Worm (Caenorhabditis elegans) whole organism, L2 larva: ENCODE data around the gene nhr-137.

ENCODE experiments used
- C34F6.9 ChIP-seq: fragments of 150-350 bp; optimal IDR thresholded peaks from 2 replicates; lab custom pipeline; 2014; ENCODE audit warnings: missing biosample characterization, missing genetic modification characterization
- F13H6.1 ChIP-seq: sonication (generic microtip); optimal IDR thresholded peaks from 2 replicates; lab custom pipeline; 2016; ENCODE audit warnings: missing genetic modification characterization, missing compliant biosample characterization
- R02D3.7 ChIP-seq: fragments of 150-350 bp; optimal IDR thresholded peaks from 2 replicates; lab custom pipeline; 2014; ENCODE audit warnings: missing biosample characterization, missing genetic modification characterization
- Y55F3AM.14 ChIP-seq: fragments of 200-800 bp; sonication (Bioruptor generic); optimal IDR thresholded peaks from 2 replicates; lab custom pipeline; 2018; ENCODE audit warnings: mild to moderate bottlenecking, missing genetic modification characterization, missing compliant biosample characterization
- ZK546.5 ChIP-seq: sonication (generic microtip); optimal IDR thresholded peaks from 2 replicates; lab custom pipeline; 2017; ENCODE audit warnings: missing biosample characterization, missing genetic modification characterization
- alr-1 ChIP-seq: fragments of 150-350 bp; optimal IDR thresholded peaks from 2 replicates; lab custom pipeline; 2014; ENCODE audit warnings: missing biosample characterization, missing genetic modification characterization
- aly-2 ChIP-seq: fragments of 150-350 bp; optimal IDR thresholded peaks from 2 replicates; lab custom pipeline; 2014; ENCODE audit warnings: missing biosample characterization, missing genetic modification characterization
- ama-1 ChIP-seq: fragments of 150-350 bp; optimal IDR thresholded peaks from 2 replicates; lab custom pipeline; 2018; ENCODE audit warnings: inconsistent platforms
- blmp-1 ChIP-seq: sonication (generic microtip); optimal IDR thresholded peaks from 2 replicates; lab custom pipeline; 2017; ENCODE audit warnings: missing genetic modification characterization, mild to moderate bottlenecking, missing compliant biosample characterization, antibody characterized with exemption, moderate library complexity; ENCODE audit not compliant: insufficient read depth
- ceh-16 ChIP-seq: fragments of 150-350 bp; optimal IDR thresholded peaks from 2 replicates; lab custom pipeline; 2014; ENCODE audit warnings: missing biosample characterization, missing genetic modification characterization
- ceh-82 ChIP-seq: fragments of 150-350 bp; optimal IDR thresholded peaks from 2 replicates; lab custom pipeline; 2014; ENCODE audit warnings: missing biosample characterization, missing genetic modification characterization
- crh-2 ChIP-seq: sonication (generic microtip); optimal IDR thresholded peaks from 2 replicates; lab custom pipeline; 2017; ENCODE audit warnings: missing biosample characterization, missing genetic modification characterization
- dmd-4 ChIP-seq: sonication (generic microtip); optimal IDR thresholded peaks from 2 replicates; lab custom pipeline; 2017; ENCODE audit warnings: missing biosample characterization, missing genetic modification characterization
- egl-27 ChIP-seq: sonication (generic microtip); optimal IDR thresholded peaks from 3 replicates; lab custom pipeline; 2017; ENCODE audit warnings: missing biosample characterization, missing genetic modification reagents, missing genetic modification characterization
- elt-1 ChIP-seq: fragments of 150-350 bp; optimal IDR thresholded peaks from 2 replicates; lab custom pipeline; 2014; ENCODE audit warnings: missing biosample characterization, missing genetic modification characterization
- fos-1 ChIP-seq: fragments of 150-350 bp; optimal IDR thresholded peaks from 2 replicates; lab custom pipeline; 2014; ENCODE audit warnings: missing biosample characterization, missing genetic modification characterization
- gmeb-1 ChIP-seq: fragments of 150-350 bp; optimal IDR thresholded peaks from 2 replicates; lab custom pipeline; 2014; ENCODE audit warnings: missing biosample characterization, missing genetic modification characterization
- lin-11 ChIP-seq: fragments of 150-350 bp; sonication (generic microtip); optimal IDR thresholded peaks from 2 replicates; lab custom pipeline; 2014; ENCODE audit warnings: missing biosample characterization, missing genetic modification characterization, inconsistent platforms, mixed read lengths
- lin-13 ChIP-seq: fragments of 150-350 bp; optimal IDR thresholded peaks from 2 replicates; lab custom pipeline; 2014; ENCODE audit warnings: missing biosample characterization, missing genetic modification reagents, missing genetic modification characterization
- lin-39 ChIP-seq: fragments of 150-350 bp; optimal IDR thresholded peaks from 2 replicates; lab custom pipeline; 2014; ENCODE audit warnings: missing biosample characterization, missing genetic modification reagents, missing genetic modification characterization
- lsy-2 ChIP-seq, 2 experiments: fragments of 150-350 bp in 1 of 2; sonication (generic microtip) in 1 of 2; optimal IDR thresholded peaks; 2 replicates each; lab custom pipeline; 2014 to 2017; ENCODE audit warnings: missing biosample characterization in 2 of 2, missing genetic modification characterization in 2 of 2
- mab-5 ChIP-seq: fragments of 150-350 bp; optimal IDR thresholded peaks from 2 replicates; lab custom pipeline; 2014; ENCODE audit warnings: missing biosample characterization, missing genetic modification characterization
- mbf-1 ChIP-seq: sonication (generic microtip); optimal IDR thresholded peaks from 2 replicates; lab custom pipeline; 2017; ENCODE audit warnings: missing biosample characterization, missing genetic modification characterization
- mdl-1 ChIP-seq, 2 experiments: fragments of 150-350 bp in 1 of 2; sonication (generic microtip) in 1 of 2; optimal IDR thresholded peaks; 2 replicates each; lab custom pipeline; 2017; ENCODE audit warnings: missing biosample characterization in 2 of 2, missing genetic modification characterization in 2 of 2
- nhr-10 ChIP-seq: sonication (generic microtip); optimal IDR thresholded peaks from 2 replicates; lab custom pipeline; 2017; ENCODE audit warnings: missing biosample characterization, missing genetic modification characterization
- nhr-11 ChIP-seq: fragments of 150-350 bp; optimal IDR thresholded peaks from 2 replicates; lab custom pipeline; 2014; ENCODE audit warnings: missing biosample characterization, missing genetic modification characterization
- nhr-12 ChIP-seq: fragments of 150-350 bp; optimal IDR thresholded peaks from 2 replicates; lab custom pipeline; 2014; ENCODE audit warnings: missing biosample characterization, missing genetic modification characterization
- nhr-129 ChIP-seq: fragments of 150-350 bp; optimal IDR thresholded peaks from 2 replicates; lab custom pipeline; 2014; ENCODE audit warnings: missing biosample characterization, missing genetic modification characterization
- nhr-21 ChIP-seq: fragments of 150-350 bp; optimal IDR thresholded peaks from 2 replicates; lab custom pipeline; 2014; ENCODE audit warnings: missing biosample characterization, missing genetic modification characterization
- nhr-23 ChIP-seq: fragments of 150-350 bp; optimal IDR thresholded peaks from 2 replicates; lab custom pipeline; 2014; ENCODE audit warnings: missing biosample characterization, missing genetic modification reagents, missing genetic modification characterization
- nhr-237 ChIP-seq: fragments of 150-350 bp; optimal IDR thresholded peaks from 2 replicates; lab custom pipeline; 2014; ENCODE audit warnings: missing biosample characterization, missing genetic modification characterization
- nhr-25 ChIP-seq: fragments of 150-350 bp; sonication (generic microtip); optimal IDR thresholded peaks from 3 replicates; lab custom pipeline; 2014; ENCODE audit warnings: missing biosample characterization, missing genetic modification characterization
- nhr-6 ChIP-seq: fragments of 150-350 bp; optimal IDR thresholded peaks from 2 replicates; lab custom pipeline; 2014; ENCODE audit warnings: missing biosample characterization, missing genetic modification characterization
- nhr-77 ChIP-seq: fragments of 150-350 bp; optimal IDR thresholded peaks from 2 replicates; lab custom pipeline; 2014; ENCODE audit warnings: missing biosample characterization, missing genetic modification characterization
- peb-1 ChIP-seq: fragments of 150-350 bp; optimal IDR thresholded peaks from 2 replicates; lab custom pipeline; 2014; ENCODE audit warnings: missing biosample characterization, missing genetic modification characterization
- sem-4 ChIP-seq: fragments of 150-350 bp; optimal IDR thresholded peaks from 2 replicates; lab custom pipeline; 2014; ENCODE audit warnings: missing biosample characterization, missing genetic modification reagents, missing genetic modification characterization
- skn-1 ChIP-seq: sonication (generic microtip); optimal IDR thresholded peaks from 2 replicates; lab custom pipeline; 2017; ENCODE audit warnings: missing biosample characterization, missing genetic modification characterization
- sma-3 ChIP-seq: sonication (generic microtip); optimal IDR thresholded peaks from 2 replicates; lab custom pipeline; 2016; ENCODE audit warnings: missing genetic modification reagents, missing genetic modification characterization, missing compliant biosample characterization
- sma-9 ChIP-seq, 2 experiments: fragments of 150-350 bp in 1 of 2; sonication (generic microtip) in 1 of 2; optimal IDR thresholded peaks; 2 replicates each; lab custom pipeline; 2014 to 2016; ENCODE audit warnings: missing genetic modification characterization in 2 of 2, mild to moderate bottlenecking in 1 of 2, missing biosample characterization in 1 of 2, missing compliant biosample characterization in 1 of 2, missing genetic modification reagents in 1 of 2, moderate library complexity in 1 of 2
- snpc-4 ChIP-seq: fragments of 150-350 bp; optimal IDR thresholded peaks from 2 replicates; lab custom pipeline; 2014; ENCODE audit warnings: missing biosample characterization, missing genetic modification characterization
- unc-39 ChIP-seq: fragments of 150-350 bp; optimal IDR thresholded peaks from 2 replicates; lab custom pipeline; 2014; ENCODE audit warnings: missing biosample characterization, missing genetic modification characterization
- unc-55 ChIP-seq: fragments of 150-350 bp; sonication (generic microtip); optimal IDR thresholded peaks from 3 replicates; lab custom pipeline; 2014; ENCODE audit warnings: missing biosample characterization, missing genetic modification reagents, missing genetic modification characterization
- unc-62 ChIP-seq: fragments of 150-350 bp; optimal IDR thresholded peaks from 2 replicates; lab custom pipeline; 2014; ENCODE audit warnings: missing biosample characterization, missing genetic modification reagents, missing genetic modification characterization
- zag-1 ChIP-seq: fragments of 150-350 bp; optimal IDR thresholded peaks from 2 replicates; lab custom pipeline; 2014; ENCODE audit warnings: missing biosample characterization, missing genetic modification characterization
- ztf-1 ChIP-seq: fragments of 200-800 bp; sonication (Bioruptor generic); conservative IDR thresholded peaks from 2 replicates; pipeline ENCODE4 v1.3.6; 2022; ENCODE audit warnings: missing genetic modification characterization, missing compliant biosample characterization
- ztf-11 ChIP-seq: sonication (generic microtip); optimal IDR thresholded peaks from 2 replicates; lab custom pipeline; 2017; ENCODE audit warnings: missing biosample characterization, missing genetic modification characterization
- ztf-4 ChIP-seq: fragments of 150-350 bp; optimal IDR thresholded peaks from 2 replicates; lab custom pipeline; 2014; ENCODE audit warnings: missing biosample characterization, missing genetic modification characterization

nhr-137 gene

DNA sequence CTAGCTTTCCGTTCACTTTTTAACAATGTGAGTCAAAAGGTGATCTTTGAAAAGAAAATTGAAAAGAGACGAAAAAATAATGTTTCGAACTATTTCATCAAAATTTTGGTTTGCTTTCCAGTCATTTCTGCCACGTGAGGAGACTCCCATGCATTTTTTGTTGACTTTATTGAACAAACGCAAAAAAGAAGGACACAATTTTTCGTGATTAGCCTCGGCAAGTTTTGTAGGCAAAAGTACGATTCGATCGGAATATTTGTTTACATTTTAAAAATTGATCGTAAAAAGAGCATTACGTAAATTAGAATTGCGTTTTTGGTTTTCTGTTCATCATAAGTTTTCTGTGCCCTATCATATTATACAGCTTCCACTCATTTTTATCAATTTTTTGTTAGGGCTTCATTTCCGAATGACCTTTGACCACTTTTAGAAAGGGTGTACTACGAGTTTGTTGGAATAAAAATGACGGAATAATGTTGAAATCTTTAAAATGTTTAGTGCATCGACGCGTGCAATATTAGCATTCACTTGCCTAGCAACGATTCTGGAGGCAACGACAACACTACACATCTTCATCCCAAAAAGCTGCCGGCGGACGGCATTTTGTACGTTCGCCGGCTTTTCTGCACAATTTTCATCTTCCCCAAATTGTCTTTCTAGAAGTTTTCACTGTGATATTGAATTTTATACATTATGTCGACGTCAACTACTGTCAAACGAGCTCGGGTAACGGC lies 23.7 kb downstream of the nhr-137 start, which contains the start of gene C56E10.3:
Gene C56E10.3 (plus strand): TSS at position 684 of the 734 bp plus-strand sequence.
- TF ChIP-seq unc-55 (GFP tag; lab: Kevin White, UChicago) (no peak), blmp-1 (no peak), nhr-129 (tag; lab: Kevin White, UChicago) (peak; percentile 37), ZK546.5 (tag; lab: Kevin White, UChicago) (no peak), lin-11 (no peak), nhr-23 (tag; lab: Kevin White, UChicago) (no peak), ceh-82 (tag; lab: Kevin White, UChicago) (no peak), dmd-4 (no peak), C34F6.9 (tag; lab: Kevin White, UChicago) (peak; percentile 18), egl-27 (tag; lab: Kevin White, UChicago) (no peak), sem-4 (no peak), ama-1 (no peak), fos-1 (tag; lab: Kevin White, UChicago) (peak; percentile 38), elt-1 (tag; lab: Kevin White, UChicago) (no peak), alr-1 (tag; lab: Kevin White, UChicago) (no peak), mab-5 (tag; lab: Kevin White, UChicago) (no peak), lsy-2 (tag; optimal IDR thresholded peaks at IDR 0.05; lab: Kevin White, UChicago) (no peak), skn-1 (tag; lab: Kevin White, UChicago) (peak; percentile 13), mbf-1 (tag; lab: Kevin White, UChicago) (no peak), nhr-12 (no peak), sma-9 (GFP tag; optimal IDR thresholded peaks at IDR 0.05; lab: Kevin White, UChicago) (peak; percentile 72), sma-9 (tag; optimal IDR thresholded peaks at IDR 0.05; lab: Kevin White, UChicago) (no peak), ztf-4 (tag; lab: Kevin White, UChicago) (no peak), lin-13 (GFP tag; lab: Kevin White, UChicago) (no peak), F13H6.1 (tag; lab: Kevin White, UChicago) (peak; percentile 70), mdl-1 (tag; optimal IDR thresholded peaks at IDR 0.05; lab: Kevin White, UChicago) (no peak), unc-39 (tag; lab: Kevin White, UChicago) (no peak), aly-2 (tag; lab: Kevin White, UChicago) (no peak), unc-62 (GFP tag; lab: Kevin White, UChicago) (no peak), crh-2 (tag; lab: Kevin White, UChicago) (peak; percentile 62), gmeb-1 (tag; lab: Kevin White, UChicago) (peak; percentile 50), zag-1 (tag; lab: Kevin White, UChicago) (no peak), nhr-6 (tag; lab: Kevin White, UChicago) (no peak), lin-39 (tag; lab: Kevin White, UChicago) (no peak), nhr-21 (tag; lab: Kevin White, UChicago) (no peak), nhr-25 (tag; lab: Kevin White, UChicago) (no peak)

DNA sequence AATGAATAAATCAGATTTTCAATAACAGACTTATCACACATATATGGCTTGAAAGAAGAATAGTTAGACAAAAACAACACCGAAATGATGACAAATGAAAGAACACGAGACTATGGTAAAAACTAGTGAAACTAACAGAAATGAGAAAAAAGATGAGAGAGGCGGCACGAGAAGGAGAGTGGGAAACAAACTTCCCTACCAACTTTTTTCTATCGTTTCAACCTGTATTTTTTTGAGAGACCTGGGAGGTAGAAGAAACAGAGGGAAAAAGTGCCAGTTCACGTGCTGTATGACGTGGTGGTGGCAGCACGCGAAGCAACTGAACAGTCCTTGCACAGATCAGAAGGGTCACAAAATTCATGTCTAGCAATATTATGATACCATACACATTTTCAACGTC lies 26.0 kb downstream of the nhr-137 start:
- no peak for TF ChIP-seq mbf-1 (tag; lab: Kevin White, UChicago)
- no peak for TF ChIP-seq unc-55 (GFP tag; lab: Kevin White, UChicago)
- no peak for TF ChIP-seq ZK546.5 (tag; lab: Kevin White, UChicago)
- no peak for TF ChIP-seq nhr-10 (tag; lab: Kevin White, UChicago)
- TF ChIP-seq lin-11 = no peak
- no peak for TF ChIP-seq snpc-4 (tag; lab: Kevin White, UChicago)
- no peak for TF ChIP-seq nhr-77 (tag; lab: Kevin White, UChicago)
- TF ChIP-seq sem-4 = no peak
- TF ChIP-seq blmp-1 = peak; percentile 80
- no peak for TF ChIP-seq Y55F3AM.14 (GFP tag; lab: Kevin White, UChicago)
- no peak for TF ChIP-seq C34F6.9 (tag; lab: Kevin White, UChicago)
- peak; percentile 53 for TF ChIP-seq sma-3 (GFP tag; lab: Kevin White, UChicago)
- TF ChIP-seq F13H6.1 (tag; lab: Kevin White, UChicago) = no peak
- peak; percentile 72 for TF ChIP-seq nhr-25 (tag; lab: Kevin White, UChicago)
- no peak for TF ChIP-seq elt-1 (tag; lab: Kevin White, UChicago)
- peak; percentile 73 for TF ChIP-seq nhr-129 (tag; lab: Kevin White, UChicago)
- no peak for TF ChIP-seq ztf-1 (GFP tag; lab: Robert Waterston, UW)
- no peak for TF ChIP-seq aly-2 (tag; lab: Kevin White, UChicago)
- TF ChIP-seq nhr-12 = no peak
- no peak for TF ChIP-seq alr-1 (tag; lab: Kevin White, UChicago)
- no peak for TF ChIP-seq ztf-11 (tag; lab: Kevin White, UChicago)
- peak in 1 of 2 experiments; percentile 41 for TF ChIP-seq mdl-1 (tag; optimal IDR thresholded peaks at IDR 0.05; lab: Kevin White, UChicago)
- TF ChIP-seq gmeb-1 (tag; lab: Kevin White, UChicago) = peak; percentile 40
- peak; percentile 4 for TF ChIP-seq lin-13 (GFP tag; lab: Kevin White, UChicago)
- peak; percentile 57 for TF ChIP-seq egl-27 (tag; lab: Kevin White, UChicago)
- no peak for TF ChIP-seq ama-1
- no peak for TF ChIP-seq nhr-21 (tag; lab: Kevin White, UChicago)
- peak in 1 of 2 experiments; percentile 32 for TF ChIP-seq lsy-2 (tag; optimal IDR thresholded peaks at IDR 0.05; lab: Kevin White, UChicago)
- no peak for TF ChIP-seq R02D3.7 (tag; lab: Kevin White, UChicago)
- no peak for TF ChIP-seq zag-1 (tag; lab: Kevin White, UChicago)
- no peak for TF ChIP-seq nhr-11
- TF ChIP-seq nhr-237 (tag; lab: Kevin White, UChicago) = no peak
- no peak for TF ChIP-seq ceh-16 (tag; lab: Kevin White, UChicago)
- no peak for TF ChIP-seq peb-1 (tag; lab: Kevin White, UChicago)
- no peak for TF ChIP-seq lin-39 (tag; lab: Kevin White, UChicago)
- no peak for TF ChIP-seq ceh-82 (tag; lab: Kevin White, UChicago)
- TF ChIP-seq ztf-4 (tag; lab: Kevin White, UChicago) = no peak
- peak; percentile 21 for TF ChIP-seq nhr-6 (tag; lab: Kevin White, UChicago)
